Worm (Caenorhabditis elegans) whole organism, L1 larva: ENCODE results near the gene ZC374.2.
A peak's percentile ranks its signal among the peaks of the same experiment; 100 is the strongest.

Experiments used
- ama-1 ChIP-seq: fragments of 150-350 bp; optimal IDR thresholded peaks from 2 replicates; lab custom pipeline; 2014
- ces-1 ChIP-seq: fragments of 150-350 bp; optimal IDR thresholded peaks from 2 replicates; lab custom pipeline; 2014; ENCODE audit warnings: missing biosample characterization, missing genetic modification reagents, missing genetic modification characterization
- egl-27 ChIP-seq, 2 experiments: fragments of 150-350 bp in 1 of 2; sonication (generic microtip); optimal IDR thresholded peaks; 3 replicates each; lab custom pipeline; 2017 to 2018; ENCODE audit warnings: missing biosample characterization in 2 of 2, missing genetic modification characterization in 2 of 2, missing genetic modification reagents in 2 of 2
- elt-3 ChIP-seq, 6 experiments: fragments of 150-350 bp in 1 of 6; sonication (generic microtip); optimal IDR thresholded peaks; 2 replicates each; lab custom pipeline; 2017 to 2018; ENCODE audit warnings: missing biosample characterization in 6 of 6, missing genetic modification characterization in 6 of 6, inconsistent platforms in 1 of 6
- fos-1 ChIP-seq: fragments of 150-350 bp; optimal IDR thresholded peaks from 2 replicates; lab custom pipeline; 2014; ENCODE audit warnings: missing biosample characterization, missing genetic modification characterization
- nhr-11 ChIP-seq: fragments of 150-350 bp; optimal IDR thresholded peaks from 2 replicates; lab custom pipeline; 2014; ENCODE audit warnings: missing biosample characterization, missing genetic modification characterization
- nhr-28 ChIP-seq: fragments of 150-350 bp; optimal IDR thresholded peaks from 2 replicates; lab custom pipeline; 2014; ENCODE audit warnings: missing biosample characterization, missing genetic modification characterization
- pag-3 ChIP-seq: sonication (generic microtip); optimal IDR thresholded peaks from 2 replicates; lab custom pipeline; 2017; ENCODE audit warnings: missing genetic modification characterization, mild to moderate bottlenecking, missing compliant biosample characterization, antibody characterized with exemption, borderline replicate concordance; ENCODE audit not compliant: insufficient read depth
- unc-62 ChIP-seq: fragments of 150-350 bp; optimal IDR thresholded peaks from 2 replicates; lab custom pipeline; 2014; ENCODE audit warnings: missing biosample characterization, missing genetic modification reagents, missing genetic modification characterization

DNA sequence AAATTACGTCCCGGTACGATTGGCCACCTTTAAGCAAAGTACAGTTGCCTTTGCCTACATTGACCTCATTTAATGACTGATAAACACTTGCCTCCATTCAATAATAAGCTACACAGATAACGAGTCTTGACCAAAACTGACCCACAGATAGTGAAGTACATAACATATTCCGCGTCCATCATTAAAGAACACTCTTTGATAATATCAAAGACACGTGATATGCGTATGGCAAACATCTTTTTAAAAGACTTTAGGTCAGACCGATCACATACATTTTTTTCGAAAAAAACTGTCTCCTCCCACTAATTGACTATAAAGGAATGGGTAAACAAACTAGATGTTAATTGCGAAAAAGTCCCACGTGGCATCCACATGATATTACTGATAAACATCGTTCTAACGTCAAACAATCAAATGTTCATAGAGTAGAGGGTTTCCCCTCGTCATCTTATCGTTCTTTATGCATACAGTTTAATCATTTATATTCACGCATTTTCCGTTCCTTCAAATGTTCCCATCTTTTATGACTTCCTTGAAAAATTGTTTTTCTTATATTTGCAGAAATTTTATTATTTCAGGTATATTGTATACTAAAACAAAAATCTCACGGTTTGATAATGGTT, 36.9 kb upstream of the ZC374.2 start, which contains the start of gene W07E11.1:
- TF ChIP-seq nhr-11 (no peak), ces-1 (GFP tag; lab: Kevin White, UChicago) (no peak), fos-1 (tag; lab: Kevin White, UChicago) (no peak), ama-1 (lab: Kevin White, UChicago) (no peak), elt-3 (tag; optimal IDR thresholded peaks at IDR 0.05; lab: Kevin White, UChicago) (peak in 3 of 6 experiments; percentile 25 to 76 (median 25)), unc-62 (GFP tag; lab: Kevin White, UChicago) (no peak), nhr-28 (tag; lab: Kevin White, UChicago) (no peak), egl-27 (tag; optimal IDR thresholded peaks at IDR 0.05; lab: Kevin White, UChicago) (no peak), pag-3 (no peak)
